Worm (Caenorhabditis elegans) whole organism, late embryonic: ENCODE measurements around the gene zhp-4.

Source experiments
- C38D4.7 ChIP-seq: fragments of 200-800 bp; sonication (Bioruptor generic); optimal IDR thresholded peaks from 2 replicates; lab custom pipeline; 2018; ENCODE audit warnings: mild to moderate bottlenecking, missing genetic modification characterization, moderate library complexity, missing compliant biosample characterization
- F13H6.1 ChIP-seq: sonication (generic microtip); optimal IDR thresholded peaks from 2 replicates; lab custom pipeline; 2016; ENCODE audit warnings: missing genetic modification characterization, missing compliant biosample characterization
- K02D7.2 ChIP-seq: sonication (generic microtip); optimal IDR thresholded peaks from 2 replicates; lab custom pipeline; 2017; ENCODE audit warnings: mild to moderate bottlenecking, missing genetic modification characterization, missing compliant biosample characterization
- K09A11.1 ChIP-seq: sonication (generic microtip); optimal IDR thresholded peaks from 2 replicates; lab custom pipeline; 2017; ENCODE audit warnings: antibody characterized with exemption, mild to moderate bottlenecking, missing genetic modification characterization, missing compliant biosample characterization; ENCODE audit not compliant: insufficient read depth
- ahr-1 ChIP-seq: sonication (generic microtip); optimal IDR thresholded peaks from 2 replicates; lab custom pipeline; 2016; ENCODE audit warnings: missing genetic modification characterization, missing compliant biosample characterization
- ama-1 ChIP-seq: fragments of 150-350 bp; optimal IDR thresholded peaks from 2 replicates; lab custom pipeline; 2014
- ceh-14 ChIP-seq: sonication (generic microtip); optimal IDR thresholded peaks from 2 replicates; lab custom pipeline; 2016; ENCODE audit warnings: missing genotype, missing genetic modification characterization, missing compliant biosample characterization
- ceh-18 ChIP-seq: sonication (generic microtip); optimal IDR thresholded peaks from 2 replicates; lab custom pipeline; 2016; ENCODE audit warnings: missing genetic modification characterization, missing compliant biosample characterization
- ceh-19 ChIP-seq: fragments of 200-800 bp; sonication (Bioruptor generic); optimal IDR thresholded peaks from 2 replicates; lab custom pipeline; 2018; ENCODE audit warnings: mild to moderate bottlenecking, missing genetic modification characterization, missing compliant biosample characterization
- ceh-24 ChIP-seq: sonication (generic microtip); optimal IDR thresholded peaks from 2 replicates; lab custom pipeline; 2016; ENCODE audit warnings: mild to moderate bottlenecking, missing genetic modification characterization, missing compliant biosample characterization
- ceh-30 ChIP-seq: fragments of 150-350 bp; optimal IDR thresholded peaks from 2 replicates; lab custom pipeline; 2014; ENCODE audit warnings: missing biosample characterization, missing genetic modification characterization
- ceh-31 ChIP-seq: sonication (generic microtip); optimal IDR thresholded peaks from 2 replicates; lab custom pipeline; 2016; ENCODE audit warnings: missing genetic modification characterization, missing compliant biosample characterization
- ceh-34 ChIP-seq: sonication (generic microtip); optimal IDR thresholded peaks from 2 replicates; lab custom pipeline; 2016; ENCODE audit warnings: mild to moderate bottlenecking, missing genetic modification characterization, missing compliant biosample characterization
- ceh-45 ChIP-seq: fragments of 200-800 bp; sonication (Bioruptor generic); IDR thresholded peaks from 2 replicates; pipeline ENCODE4 v1.3.6; 2022; ENCODE audit warnings: missing genetic modification reagents, missing genetic modification characterization, missing compliant biosample characterization
- ceh-48 ChIP-seq: sonication (generic microtip); optimal IDR thresholded peaks from 2 replicates; lab custom pipeline; 2016; ENCODE audit warnings: missing genetic modification characterization, inconsistent platforms, missing compliant biosample characterization
- ceh-6 ChIP-seq: fragments of 200-800 bp; sonication (Bioruptor generic); optimal IDR thresholded peaks from 2 replicates; lab custom pipeline; 2018; ENCODE audit warnings: mild to moderate bottlenecking, missing genetic modification characterization, missing compliant biosample characterization
- ceh-9 ChIP-seq: sonication (generic microtip); optimal IDR thresholded peaks from 2 replicates; lab custom pipeline; 2016; ENCODE audit warnings: mild to moderate bottlenecking, missing genetic modification characterization, inconsistent platforms, missing compliant biosample characterization
- dmd-4 ChIP-seq: sonication (generic microtip); optimal IDR thresholded peaks from 2 replicates; lab custom pipeline; 2016; ENCODE audit warnings: borderline replicate concordance, missing genetic modification characterization, missing compliant biosample characterization
- dve-1 ChIP-seq: sonication (generic microtip); optimal IDR thresholded peaks from 2 replicates; lab custom pipeline; 2017; ENCODE audit warnings: antibody characterized with exemption, mild to moderate bottlenecking, missing genetic modification characterization, missing compliant biosample characterization
- elt-2 ChIP-seq: sonication (generic microtip); optimal IDR thresholded peaks from 2 replicates; lab custom pipeline; 2016; ENCODE audit warnings: missing genetic modification reagents, missing genetic modification characterization, missing compliant biosample characterization
- ets-4 ChIP-seq: sonication (generic microtip); optimal IDR thresholded peaks from 2 replicates; lab custom pipeline; 2016; ENCODE audit warnings: missing genetic modification characterization, missing compliant biosample characterization
- eyg-1 ChIP-seq: sonication (generic microtip); optimal IDR thresholded peaks from 2 replicates; lab custom pipeline; 2016; ENCODE audit warnings: missing genotype, missing genetic modification characterization, missing compliant biosample characterization
- fax-1 ChIP-seq: sonication (generic microtip); optimal IDR thresholded peaks from 2 replicates; lab custom pipeline; 2016; ENCODE audit warnings: missing genotype, missing genetic modification characterization, missing compliant biosample characterization
- fkh-10 ChIP-seq: fragments of 150-350 bp; optimal IDR thresholded peaks from 2 replicates; lab custom pipeline; 2014; ENCODE audit warnings: missing biosample characterization, missing genetic modification reagents, missing genetic modification characterization
- fkh-6 ChIP-seq: sonication (generic microtip); optimal IDR thresholded peaks from 2 replicates; lab custom pipeline; 2016; ENCODE audit warnings: missing genetic modification characterization, missing compliant biosample characterization
- gmeb-2 ChIP-seq: sonication (generic microtip); optimal IDR thresholded peaks from 2 replicates; lab custom pipeline; 2016; ENCODE audit warnings: missing genetic modification characterization, inconsistent platforms, missing compliant biosample characterization
- hlh-13 ChIP-seq: fragments of 200-800 bp; sonication (Bioruptor generic); optimal IDR thresholded peaks from 2 replicates; lab custom pipeline; 2018; ENCODE audit warnings: mild to moderate bottlenecking, missing genetic modification characterization, missing compliant biosample characterization
- hlh-30 ChIP-seq: sonication (generic microtip); optimal IDR thresholded peaks from 2 replicates; lab custom pipeline; 2017; ENCODE audit warnings: antibody characterized with exemption, missing genetic modification characterization, missing compliant biosample characterization; ENCODE audit not compliant: insufficient read depth
- hlh-6 ChIP-seq: sonication (generic microtip); optimal IDR thresholded peaks from 2 replicates; lab custom pipeline; 2016; ENCODE audit warnings: missing genotype, missing genetic modification characterization, missing compliant biosample characterization
- lim-6 ChIP-seq: sonication (generic microtip); optimal IDR thresholded peaks from 2 replicates; lab custom pipeline; 2016; ENCODE audit warnings: missing genetic modification characterization, missing compliant biosample characterization
- lin-11 ChIP-seq: fragments of 200-800 bp; sonication (Bioruptor generic); optimal IDR thresholded peaks from 2 replicates; lab custom pipeline; 2018; ENCODE audit warnings: mild to moderate bottlenecking, missing genetic modification characterization, missing compliant biosample characterization
- madf-2 ChIP-seq: sonication (generic microtip); optimal IDR thresholded peaks from 2 replicates; lab custom pipeline; 2017; ENCODE audit warnings: missing genetic modification characterization, missing compliant biosample characterization
- mec-3 ChIP-seq: sonication (generic microtip); optimal IDR thresholded peaks from 2 replicates; lab custom pipeline; 2016; ENCODE audit warnings: borderline replicate concordance, missing genetic modification characterization, missing compliant biosample characterization
- nhr-11 ChIP-seq: fragments of 150-350 bp; optimal IDR thresholded peaks from 2 replicates; lab custom pipeline; 2014; ENCODE audit warnings: missing biosample characterization, missing genetic modification characterization
- nhr-232 ChIP-seq: sonication (generic microtip); optimal IDR thresholded peaks from 2 replicates; lab custom pipeline; 2016; ENCODE audit warnings: missing genetic modification characterization, missing compliant biosample characterization
- npax-4 ChIP-seq: sonication (generic microtip); optimal IDR thresholded peaks from 2 replicates; lab custom pipeline; 2016; ENCODE audit warnings: missing genetic modification characterization, missing compliant biosample characterization
- odd-2 ChIP-seq: sonication (generic microtip); optimal IDR thresholded peaks from 2 replicates; lab custom pipeline; 2017; ENCODE audit warnings: antibody characterized with exemption, mild to moderate bottlenecking, missing genetic modification characterization, missing compliant biosample characterization
- pag-3 ChIP-seq: sonication (generic microtip); optimal IDR thresholded peaks from 2 replicates; lab custom pipeline; 2016; ENCODE audit warnings: missing compliant biosample characterization, missing genetic modification characterization, borderline replicate concordance
- pat-9 ChIP-seq: fragments of 200-800 bp; sonication (Bioruptor generic); optimal IDR thresholded peaks from 2 replicates; lab custom pipeline; 2018; ENCODE audit warnings: mild to moderate bottlenecking, missing genetic modification characterization, moderate library complexity, missing compliant biosample characterization
- pax-1 ChIP-seq: fragments of 150-350 bp; optimal IDR thresholded peaks from 2 replicates; lab custom pipeline; 2014; ENCODE audit warnings: missing biosample characterization, missing genetic modification characterization
- pha-2 ChIP-seq: sonication (generic microtip); optimal IDR thresholded peaks from 2 replicates; lab custom pipeline; 2017; ENCODE audit warnings: mild to moderate bottlenecking, missing genetic modification characterization, missing compliant biosample characterization
- pha-4 ChIP-seq: fragments of 150-350 bp; optimal IDR thresholded peaks from 2 replicates; lab custom pipeline; 2018; ENCODE audit warnings: missing biosample characterization, missing genetic modification reagents, missing genetic modification characterization
- ref-2 ChIP-seq: sonication (generic microtip); optimal IDR thresholded peaks from 2 replicates; lab custom pipeline; 2016; ENCODE audit warnings: missing genetic modification characterization, missing compliant biosample characterization
- sox-2 ChIP-seq: fragments of 200-800 bp; sonication (Bioruptor generic); IDR thresholded peaks from 2 replicates; pipeline ENCODE4 v1.3.6; 2022; ENCODE audit warnings: missing genetic modification reagents, missing genetic modification characterization, missing compliant biosample characterization
- sox-4 ChIP-seq: sonication (generic microtip); optimal IDR thresholded peaks from 2 replicates; lab custom pipeline; 2017; ENCODE audit warnings: mild to moderate bottlenecking, missing genetic modification characterization, inconsistent platforms, missing compliant biosample characterization
- syd-9 ChIP-seq: sonication (generic microtip); optimal IDR thresholded peaks from 2 replicates; lab custom pipeline; 2016; ENCODE audit warnings: mild to moderate bottlenecking, missing genetic modification characterization, moderate library complexity, missing compliant biosample characterization
- tbx-2 ChIP-seq: sonication (generic microtip); optimal IDR thresholded peaks from 2 replicates; lab custom pipeline; 2016; ENCODE audit warnings: missing genetic modification characterization, missing compliant biosample characterization
- ttx-3 ChIP-seq: sonication (generic microtip); optimal IDR thresholded peaks from 2 replicates; lab custom pipeline; 2016; ENCODE audit warnings: missing genetic modification reagents, missing genetic modification characterization, missing compliant biosample characterization
- unc-3 ChIP-seq, 2 experiments: fragments of 200-800 bp in 1 of 2; sonication (Bioruptor generic) in 1 of 2; sonication (generic microtip) in 1 of 2; conservative IDR thresholded peaks in 1 of 2; optimal IDR thresholded peaks in 1 of 2; 2 replicates each; pipeline versions ENCODE4 v1.3.6 to Lab custom; 2016 to 2022; ENCODE audit warnings: missing compliant biosample characterization in 2 of 2, missing genetic modification characterization in 2 of 2, missing genetic modification reagents in 1 of 2
- unc-42 ChIP-seq: sonication (generic microtip); optimal IDR thresholded peaks from 2 replicates; lab custom pipeline; 2016; ENCODE audit warnings: missing genotype, missing genetic modification characterization, missing compliant biosample characterization
- unc-55 ChIP-seq: sonication (generic microtip); optimal IDR thresholded peaks from 2 replicates; lab custom pipeline; 2017; ENCODE audit warnings: missing biosample characterization, missing genetic modification reagents, missing genetic modification characterization
- unc-86 ChIP-seq: sonication (generic microtip); optimal IDR thresholded peaks from 2 replicates; lab custom pipeline; 2016; ENCODE audit warnings: missing genetic modification characterization, missing compliant biosample characterization

The zhp-4 gene

DNA sequence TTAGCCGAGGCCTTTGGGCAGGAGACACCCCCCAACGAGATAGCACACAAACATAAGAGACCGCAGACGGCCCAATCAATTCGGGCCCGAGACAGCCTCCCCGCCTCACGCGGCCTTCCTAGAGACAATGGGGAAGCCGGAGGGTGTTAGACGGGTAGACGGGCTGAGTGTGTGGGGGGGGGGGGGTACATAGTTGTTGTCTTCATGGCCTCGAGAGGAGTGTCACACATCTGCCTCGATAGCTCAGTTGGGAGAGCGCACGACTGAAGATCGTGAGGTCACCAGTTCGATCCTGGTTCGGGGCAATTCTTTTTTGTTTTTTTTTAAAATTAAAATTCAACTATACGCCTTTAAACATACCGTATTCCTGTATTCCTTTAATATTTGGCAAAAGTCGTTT lies 24.2 kb upstream of the zhp-4 start:
- TF ChIP-seq eyg-1 (tag; lab: Kevin White, UChicago) (peak; percentile 43), fkh-6 (tag; lab: Kevin White, UChicago) (peak; percentile 50), pag-3 (tag; lab: Kevin White, UChicago) (peak; percentile 18), ceh-9 (tag; lab: Kevin White, UChicago) (peak; percentile 56), ceh-30 (tag; lab: Kevin White, UChicago) (no peak), tbx-2 (tag; lab: Kevin White, UChicago) (peak; percentile 48), ceh-19 (GFP tag; lab: Kevin White, UChicago) (peak; percentile 76), madf-2 (peak; percentile 63), npax-4 (tag; lab: Kevin White, UChicago) (peak; percentile 58), fkh-10 (no peak), hlh-30 (tag; lab: Kevin White, UChicago) (peak; percentile 81), ref-2 (tag; lab: Kevin White, UChicago) (peak; percentile 62), hlh-13 (GFP tag; lab: Kevin White, UChicago) (peak; percentile 65), hlh-6 (tag; lab: Kevin White, UChicago) (peak; percentile 66), nhr-232 (tag; lab: Kevin White, UChicago) (peak; percentile 51), ama-1 (lab: Kevin White, UChicago) (no peak), pha-2 (tag; lab: Kevin White, UChicago) (peak; percentile 93), C38D4.7 (peak; percentile 75), F13H6.1 (tag; lab: Kevin White, UChicago) (no peak), gmeb-2 (tag; lab: Kevin White, UChicago) (peak; percentile 66), unc-42 (tag; lab: Kevin White, UChicago) (peak; percentile 13), unc-55 (GFP tag; lab: Kevin White, UChicago) (no peak), syd-9 (tag; lab: Kevin White, UChicago) (peak; percentile 55), odd-2 (no peak), sox-2 (GFP tag; lab: Robert Waterston, UW) (peak; percentile 54), pha-4 (tag; lab: Kevin White, UChicago) (no peak), ceh-31 (peak; percentile 43), sox-4 (tag; lab: Kevin White, UChicago) (peak; percentile 65), ceh-24 (tag; lab: Kevin White, UChicago) (peak; percentile 13), ceh-45 (GFP tag; lab: Robert Waterston, UW) (peak; percentile 79), dve-1 (tag; lab: Kevin White, UChicago) (peak; percentile 38), ceh-18 (peak; percentile 44), lin-11 (tag; lab: Kevin White, UChicago) (peak; percentile 72), nhr-11 (tag; lab: Kevin White, UChicago) (no peak), ceh-34 (tag; lab: Kevin White, UChicago) (peak; percentile 21), dmd-4 (tag; lab: Kevin White, UChicago) (no peak), pat-9 (peak; percentile 71), ceh-48 (tag; lab: Kevin White, UChicago) (peak; percentile 69), ets-4 (tag; lab: Kevin White, UChicago) (no peak), ttx-3 (peak; percentile 69), ahr-1 (tag; lab: Kevin White, UChicago) (peak; percentile 28), pax-1 (tag; lab: Kevin White, UChicago) (no peak), K02D7.2 (peak; percentile 13), K09A11.1 (tag; lab: Kevin White, UChicago) (peak; percentile 57), fax-1 (tag; lab: Kevin White, UChicago) (peak; percentile 50), lim-6 (tag; lab: Kevin White, UChicago) (no peak), ceh-6 (peak; percentile 74), elt-2 (tag; lab: Kevin White, UChicago) (peak; percentile 77), unc-3 (GFP tag; conservative IDR thresholded peaks at IDR 0.05; lab: Robert Waterston, UW) (peak; percentile 76; the same call in 1 of the 2 replicates), unc-3 (tag; optimal IDR thresholded peaks at IDR 0.05; lab: Kevin White, UChicago) (peak; percentile 42), ceh-14 (peak; percentile 62), unc-86 (tag; lab: Kevin White, UChicago) (peak; percentile 38), mec-3 (tag; lab: Kevin White, UChicago) (no peak)
